Fruit fly (Drosophila melanogaster): Measurements from ENCODE around the gene if.

The if gene

DNA sequence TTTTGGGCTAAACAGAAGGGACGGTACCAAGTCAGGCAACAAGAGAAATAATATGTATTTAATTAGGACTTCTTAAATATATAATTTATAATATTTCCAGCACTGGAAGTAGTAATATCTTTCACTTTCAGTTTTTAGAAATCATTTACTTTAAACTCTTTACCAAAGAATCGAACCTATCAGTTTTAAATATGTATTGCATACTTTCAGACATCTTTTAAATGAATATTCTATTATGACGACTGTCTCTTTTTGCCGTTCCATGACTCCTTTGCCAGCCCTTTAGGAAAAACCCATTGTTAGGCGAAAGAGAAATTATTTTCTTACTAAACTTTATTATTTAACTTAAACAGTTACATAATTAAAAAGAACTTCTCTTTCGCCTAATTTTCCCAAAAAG, 25.6 kb downstream of the if start:
- no peak for TF ChIP-seq CG11617 (GFP tag; optimal IDR thresholded peaks at IDR 0.05)
- no peak for TF ChIP-seq CG5204 (GFP tag; optimal IDR thresholded peaks at IDR 0.05)
- TF ChIP-seq Crg-1 (GFP tag; optimal IDR thresholded peaks at IDR 0.05), result no peak

DNA sequence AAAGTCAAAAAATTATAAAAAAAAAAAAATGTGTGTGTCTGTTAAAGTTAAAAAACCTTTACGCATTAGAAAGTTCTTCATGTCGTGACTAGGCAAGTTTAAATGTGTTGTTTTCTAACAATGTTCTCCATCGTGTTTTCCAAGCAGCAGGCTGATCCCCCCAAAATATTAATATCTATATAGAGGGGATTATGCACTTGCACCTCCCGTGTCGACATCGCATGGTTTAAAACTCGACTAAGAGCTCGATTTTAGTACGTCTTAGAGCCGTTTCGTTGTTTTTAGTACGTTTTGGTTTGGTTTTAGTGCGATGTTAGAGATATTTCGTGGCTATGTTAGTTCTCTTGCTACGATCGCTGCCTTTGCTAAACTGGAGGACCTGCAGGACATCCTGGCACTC, 30.2 kb downstream of the if start:
- TF ChIP-seq Hr96 (GFP tag; optimal IDR thresholded peaks at IDR 0.05) (no peak), CG14711 (tag; optimal IDR thresholded peaks at IDR 0.05) (no peak), tj (GFP tag; optimal IDR thresholded peaks at IDR 0.05) (no peak), CG12768 (GFP tag; optimal IDR thresholded peaks at IDR 0.05) (no peak), toe (GFP tag; optimal IDR thresholded peaks at IDR 0.05) (no peak), Crg-1 (GFP tag; optimal IDR thresholded peaks at IDR 0.05) (no peak)

DNA sequence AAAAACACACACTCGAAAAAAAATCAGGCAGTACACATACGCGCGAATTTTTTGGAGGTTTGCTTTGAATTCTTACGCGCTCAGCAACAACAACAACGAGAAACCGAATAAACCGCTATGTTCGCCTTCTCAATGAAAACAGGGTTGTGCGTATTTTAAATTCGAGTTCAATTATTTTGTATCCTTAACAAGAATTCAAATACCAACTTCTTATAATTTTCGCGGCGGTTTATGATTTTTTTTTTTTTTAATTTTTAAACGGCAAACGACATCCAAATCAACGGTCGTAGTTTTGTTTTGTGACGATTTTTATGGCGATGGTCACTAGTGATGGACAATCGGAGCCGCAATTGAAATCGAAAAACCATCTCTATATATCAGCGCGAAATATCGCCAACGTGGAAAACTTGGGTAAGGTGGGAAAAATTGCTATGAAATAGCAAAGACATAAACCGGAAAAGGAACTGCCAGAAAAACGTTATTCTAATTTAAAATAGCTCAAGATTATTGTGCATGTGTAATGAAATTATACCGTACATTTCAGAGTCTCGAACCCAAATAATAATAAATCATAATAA, 31.6 kb downstream of the if start, which contains the start of gene goe:
Gene goe, minus strand, starts transcription at position 332 of the 578 bp plus-strand sequence.
- TF ChIP-seq Hr96 (GFP tag; optimal IDR thresholded peaks at IDR 0.05), result peak; percentile 92
- peak; percentile 72 for TF ChIP-seq CG5204 (GFP tag; optimal IDR thresholded peaks at IDR 0.05)
- peak; percentile 78 for TF ChIP-seq CG14711 (tag; optimal IDR thresholded peaks at IDR 0.05)
- TF ChIP-seq tj (GFP tag; optimal IDR thresholded peaks at IDR 0.05), result peak; percentile 46
- TF ChIP-seq kay (GFP tag; ENCODE audit: borderline replicate concordance), result peak; percentile 66
- peak; percentile 22 for TF ChIP-seq cic (GFP tag; optimal IDR thresholded peaks at IDR 0.05)
- TF ChIP-seq CG7101 (tag; optimal IDR thresholded peaks at IDR 0.05), result peak; percentile 87
- TF ChIP-seq cnc (optimal IDR thresholded peaks at IDR 0.05), result no peak
- TF ChIP-seq pad (GFP tag; optimal IDR thresholded peaks at IDR 0.05), result peak; percentile 56
- TF ChIP-seq Mnt (GFP tag; optimal IDR thresholded peaks at IDR 0.05), result peak; percentile 74
- TF ChIP-seq CG1620 (GFP tag; optimal IDR thresholded peaks at IDR 0.05), result peak; percentile 90
- peak; percentile 94 for TF ChIP-seq ovo (GFP tag; optimal IDR thresholded peaks at IDR 0.05)
- TF ChIP-seq CG7045 (GFP tag; optimal IDR thresholded peaks at IDR 0.05), result no peak
- no peak for TF ChIP-seq Clk (GFP tag; optimal IDR thresholded peaks at IDR 0.05)
- peak; percentile 70 for TF ChIP-seq Crg-1 (GFP tag; optimal IDR thresholded peaks at IDR 0.05)
- peak; percentile 7 for TF ChIP-seq CG33017 (tag; optimal IDR thresholded peaks at IDR 0.05)
- TF ChIP-seq toe (GFP tag; optimal IDR thresholded peaks at IDR 0.05), result peak; percentile 67
- no peak for TF ChIP-seq CG12768 (GFP tag; optimal IDR thresholded peaks at IDR 0.05)
- TF ChIP-seq bab1 (GFP tag; optimal IDR thresholded peaks at IDR 0.05), result peak; percentile 84
- peak; percentile 75 for TF ChIP-seq CG11617 (GFP tag; optimal IDR thresholded peaks at IDR 0.05)

DNA sequence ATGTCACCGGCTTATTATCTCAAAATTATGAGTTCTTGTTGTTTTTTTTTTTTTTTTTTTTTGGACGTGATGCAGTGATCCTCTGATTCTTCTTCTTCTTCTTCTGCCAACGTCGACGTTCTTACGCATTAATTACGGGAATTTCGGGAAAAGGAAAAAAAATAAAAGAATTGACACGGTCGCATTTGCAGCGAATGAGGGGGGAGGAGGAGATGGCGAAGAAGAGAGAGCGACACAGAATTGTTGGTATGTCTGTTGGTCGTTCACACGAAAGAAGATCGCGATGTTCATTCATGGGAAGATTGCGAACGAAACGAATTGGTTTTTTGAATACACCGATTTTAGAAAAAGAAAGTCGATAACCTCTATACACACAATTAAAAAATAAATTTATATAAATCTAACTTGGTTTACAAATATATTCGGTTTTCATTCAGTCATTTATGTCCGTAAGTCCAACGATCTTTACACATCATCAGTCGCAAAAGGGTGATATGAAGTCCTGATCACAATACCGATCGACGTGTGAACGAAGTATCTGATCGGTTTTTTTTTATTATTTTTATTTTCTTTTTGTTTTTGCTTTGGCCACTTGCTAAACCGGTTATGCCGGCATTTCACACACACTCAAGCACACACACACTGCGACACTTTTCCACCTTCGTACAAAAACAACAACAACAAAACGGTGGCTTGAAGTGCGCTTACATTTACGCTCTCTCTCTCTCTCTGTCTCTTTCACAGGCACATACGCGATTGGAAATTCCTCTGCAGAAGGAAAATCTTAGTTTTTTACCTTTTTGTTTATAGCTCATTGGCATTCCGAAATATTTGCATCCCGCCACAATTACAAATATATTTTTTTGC, 32.3 kb downstream of the if start:
- peak; percentile 63 for TF ChIP-seq CG11617 (GFP tag; optimal IDR thresholded peaks at IDR 0.05)
- peak; percentile 22 for TF ChIP-seq CG1620 (GFP tag; optimal IDR thresholded peaks at IDR 0.05)
- TF ChIP-seq bab1 (GFP tag; optimal IDR thresholded peaks at IDR 0.05), result peak; percentile 89
- TF ChIP-seq Mnt (GFP tag; optimal IDR thresholded peaks at IDR 0.05), result peak; percentile 12
- TF ChIP-seq ovo (GFP tag; optimal IDR thresholded peaks at IDR 0.05), result no peak
- no peak for TF ChIP-seq CG12768 (GFP tag; optimal IDR thresholded peaks at IDR 0.05)
- TF ChIP-seq CG14711 (tag; optimal IDR thresholded peaks at IDR 0.05), result peak; percentile 56
- no peak for TF ChIP-seq cic (GFP tag; optimal IDR thresholded peaks at IDR 0.05)
- no peak for TF ChIP-seq toe (GFP tag; optimal IDR thresholded peaks at IDR 0.05)
- TF ChIP-seq pad (GFP tag; optimal IDR thresholded peaks at IDR 0.05), result peak; percentile 57
- TF ChIP-seq Clk (GFP tag; optimal IDR thresholded peaks at IDR 0.05), result no peak
- peak; percentile 40 for TF ChIP-seq CG5204 (GFP tag; optimal IDR thresholded peaks at IDR 0.05)
- TF ChIP-seq tj (GFP tag; optimal IDR thresholded peaks at IDR 0.05), result peak; percentile 46
- TF ChIP-seq kay (GFP tag; ENCODE audit: borderline replicate concordance), result peak; percentile 79
- peak; percentile 76 for TF ChIP-seq CG7101 (tag; optimal IDR thresholded peaks at IDR 0.05)
- TF ChIP-seq CG33017 (tag; optimal IDR thresholded peaks at IDR 0.05), result peak; percentile 51
- peak; percentile 41 for TF ChIP-seq Hr96 (GFP tag; optimal IDR thresholded peaks at IDR 0.05)
- peak; percentile 49 for TF ChIP-seq CG7045 (GFP tag; optimal IDR thresholded peaks at IDR 0.05)

DNA sequence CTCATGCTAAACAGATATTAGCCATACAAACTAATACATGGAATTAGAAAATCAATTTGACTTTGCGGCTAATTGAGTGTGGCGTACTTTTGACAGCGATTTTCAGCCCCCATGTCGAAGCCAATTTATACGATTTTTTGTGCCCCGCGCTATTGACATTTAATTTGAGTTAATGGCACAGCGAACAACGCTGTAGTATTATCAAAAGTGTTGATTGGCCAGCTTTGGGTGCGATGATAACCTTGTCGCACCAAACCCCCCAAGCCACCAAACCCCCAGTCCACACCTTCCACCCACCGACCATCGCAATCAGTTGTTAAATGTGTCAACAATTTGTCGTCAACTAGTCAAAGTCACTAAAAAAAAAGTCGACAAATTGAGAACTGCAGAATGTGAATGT, 33.9 kb downstream of the if start:
- TF ChIP-seq tj (GFP tag; optimal IDR thresholded peaks at IDR 0.05) (peak; percentile 38), Mnt (GFP tag; optimal IDR thresholded peaks at IDR 0.05) (peak; percentile 5), cic (GFP tag; optimal IDR thresholded peaks at IDR 0.05) (peak; percentile 28), CG1620 (GFP tag; optimal IDR thresholded peaks at IDR 0.05) (no peak), CG7101 (tag; optimal IDR thresholded peaks at IDR 0.05) (peak; percentile 20)

DNA sequence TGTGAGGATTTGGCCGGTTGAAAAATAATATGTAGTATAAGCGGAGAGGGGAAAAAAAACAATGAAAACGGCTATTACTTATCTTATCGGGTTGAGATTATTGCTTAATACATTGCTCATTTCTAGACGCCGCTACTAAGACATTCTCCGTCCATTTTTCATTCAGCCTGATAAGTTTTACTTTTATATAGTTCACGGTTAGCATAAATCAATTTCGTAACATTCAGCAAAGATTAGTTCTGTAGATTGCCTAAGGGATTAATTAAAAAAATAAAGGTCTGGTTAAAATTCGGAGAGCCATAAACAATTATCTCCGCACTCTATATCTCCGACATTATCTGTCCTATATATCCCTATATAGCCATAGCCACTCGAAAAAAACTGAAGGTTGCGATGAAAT, 35.8 kb downstream of the if start:
- TF ChIP-seq CG12768 (GFP tag; optimal IDR thresholded peaks at IDR 0.05) (no peak), toe (GFP tag; optimal IDR thresholded peaks at IDR 0.05) (no peak), CG7045 (GFP tag; optimal IDR thresholded peaks at IDR 0.05) (no peak)

DNA sequence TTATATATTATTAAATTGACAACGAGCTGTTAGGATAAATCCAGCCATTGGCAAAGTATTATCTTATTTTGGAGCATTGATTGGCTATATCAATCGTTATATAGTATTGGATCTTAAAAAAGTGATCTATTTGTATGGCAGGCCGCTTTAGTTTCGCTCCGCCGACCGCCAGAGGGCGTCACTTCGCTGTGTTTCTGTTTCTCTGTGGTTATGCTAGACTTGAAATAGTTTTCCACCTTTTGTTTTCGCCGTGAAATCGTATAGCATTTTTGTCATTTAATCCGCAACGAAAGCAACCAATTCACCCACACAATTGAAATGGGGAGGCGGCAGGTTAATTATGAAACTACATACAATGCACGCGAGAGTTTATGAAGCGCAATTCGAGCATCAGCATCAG, 36.4 kb downstream of the if start:
- no peak for TF ChIP-seq ovo (GFP tag; optimal IDR thresholded peaks at IDR 0.05)
- TF ChIP-seq CG7101 (tag; optimal IDR thresholded peaks at IDR 0.05), result no peak
- no peak for TF ChIP-seq Mnt (GFP tag; optimal IDR thresholded peaks at IDR 0.05)
- TF ChIP-seq CG7045 (GFP tag; optimal IDR thresholded peaks at IDR 0.05), result no peak
- TF ChIP-seq Clk (GFP tag; optimal IDR thresholded peaks at IDR 0.05), result no peak
- peak; percentile 20 for TF ChIP-seq bab1 (GFP tag; optimal IDR thresholded peaks at IDR 0.05)
- TF ChIP-seq CG12768 (GFP tag; optimal IDR thresholded peaks at IDR 0.05), result no peak
- TF ChIP-seq CG33017 (tag; optimal IDR thresholded peaks at IDR 0.05), result no peak
- no peak for TF ChIP-seq toe (GFP tag; optimal IDR thresholded peaks at IDR 0.05)
- no peak for TF ChIP-seq tj (GFP tag; optimal IDR thresholded peaks at IDR 0.05)
- TF ChIP-seq pad (GFP tag; optimal IDR thresholded peaks at IDR 0.05), result no peak
- no peak for TF ChIP-seq CG5204 (GFP tag; optimal IDR thresholded peaks at IDR 0.05)
- peak; percentile 50 for TF ChIP-seq kay (GFP tag; ENCODE audit: borderline replicate concordance)
- TF ChIP-seq CG1620 (GFP tag; optimal IDR thresholded peaks at IDR 0.05), result no peak
- no peak for TF ChIP-seq Hr96 (GFP tag; optimal IDR thresholded peaks at IDR 0.05)
- no peak for TF ChIP-seq cic (GFP tag; optimal IDR thresholded peaks at IDR 0.05)
- no peak for TF ChIP-seq CG11617 (GFP tag; optimal IDR thresholded peaks at IDR 0.05)

Data from whole organism, adult.